Worm (Caenorhabditis elegans) whole organism, young adult: ENCODE measurements around the gene vmo-1.

Experiments
- B0019.2 ChIP-seq: fragments of 200-800 bp; sonication (Bioruptor generic); conservative IDR thresholded peaks from 2 replicates; pipeline ENCODE4 v1.3.6; 2022; ENCODE audit warnings: missing genetic modification reagents, missing genetic modification characterization, missing compliant biosample characterization
- B0035.1 ChIP-seq: sonication (generic microtip); optimal IDR thresholded peaks from 2 replicates; lab custom pipeline; 2016; ENCODE audit warnings: missing genetic modification characterization, mild to moderate bottlenecking, missing compliant biosample characterization, missing genotype, missing genetic modification reagents
- D2030.7 ChIP-seq: fragments of 200-800 bp; sonication (Bioruptor generic); IDR thresholded peaks from 2 replicates; pipeline ENCODE4 v1.3.6; 2022; ENCODE audit warnings: missing genetic modification reagents, missing genetic modification characterization, missing compliant biosample characterization
- F10E7.11 ChIP-seq: sonication (generic microtip); optimal IDR thresholded peaks from 2 replicates; lab custom pipeline; 2017; ENCODE audit warnings: mild to moderate bottlenecking, missing genetic modification characterization, moderate library complexity, missing compliant biosample characterization
- F39B2.1 ChIP-seq: fragments of 200-800 bp; sonication (Bioruptor generic); IDR thresholded peaks from 2 replicates; pipeline ENCODE4 v1.3.6; 2022; ENCODE audit warnings: missing genetic modification reagents, missing genetic modification characterization, missing compliant biosample characterization
- F55B11.4 ChIP-seq: sonication (generic microtip); optimal IDR thresholded peaks from 2 replicates; lab custom pipeline; 2016; ENCODE audit warnings: missing compliant biosample characterization, missing genetic modification characterization, borderline replicate concordance; ENCODE audit not compliant: insufficient read depth
- K11D2.4 ChIP-seq: fragments of 200-800 bp; sonication (Bioruptor generic); IDR thresholded peaks from 2 replicates; pipeline ENCODE4 v1.3.6; 2022; ENCODE audit warnings: missing genetic modification reagents, missing genetic modification characterization, missing compliant biosample characterization
- T26A5.8 ChIP-seq: sonication (generic microtip); optimal IDR thresholded peaks from 2 replicates; lab custom pipeline; 2016; ENCODE audit warnings: missing genetic modification characterization, missing compliant biosample characterization
- Y53F4B.3 ChIP-seq: fragments of 200-800 bp; sonication (Bioruptor generic); IDR thresholded peaks from 2 replicates; pipeline ENCODE4 v1.3.6; 2022; ENCODE audit warnings: missing genetic modification reagents, missing genetic modification characterization, missing compliant biosample characterization
- Y67H2A.10 ChIP-seq: fragments of 200-800 bp; sonication (Bioruptor generic); conservative IDR thresholded peaks from 2 replicates; pipeline ENCODE4 v1.3.6; 2022; ENCODE audit warnings: missing genetic modification reagents, missing genetic modification characterization, missing compliant biosample characterization
- Y79H2A.3 ChIP-seq: fragments of 200-800 bp; sonication (Bioruptor generic); conservative IDR thresholded peaks from 2 replicates; pipeline ENCODE4 v1.3.6; 2022; ENCODE audit warnings: missing genetic modification reagents, missing genetic modification characterization, missing compliant biosample characterization
- Y95B8A.8 ChIP-seq: fragments of 200-800 bp; sonication (Bioruptor generic); IDR thresholded peaks from 2 replicates; pipeline ENCODE4 v1.3.6; 2022; ENCODE audit warnings: missing genetic modification reagents, missing genetic modification characterization, missing compliant biosample characterization
- aptf-3 ChIP-seq: fragments of 200-800 bp; sonication (Bioruptor generic); IDR thresholded peaks from 2 replicates; pipeline ENCODE4 v1.3.6; 2022; ENCODE audit warnings: missing genetic modification characterization, missing compliant biosample characterization
- attf-3 ChIP-seq: fragments of 200-800 bp; sonication (Bioruptor generic); conservative IDR thresholded peaks from 2 replicates; pipeline ENCODE4 v1.3.6; 2022; ENCODE audit warnings: missing genetic modification reagents, missing genetic modification characterization, missing compliant biosample characterization
- ccch-3 ChIP-seq: fragments of 200-800 bp; sonication (Bioruptor generic); optimal IDR thresholded peaks from 2 replicates; lab custom pipeline; 2018; ENCODE audit warnings: mild to moderate bottlenecking, missing genetic modification characterization, missing compliant biosample characterization
- cebp-2 ChIP-seq: fragments of 200-800 bp; sonication (Bioruptor generic); IDR thresholded peaks from 2 replicates; pipeline ENCODE4 v1.3.6; 2022; ENCODE audit warnings: missing genetic modification characterization, missing compliant biosample characterization
- ceh-100 ChIP-seq: fragments of 200-800 bp; sonication (Bioruptor generic); IDR thresholded peaks from 2 replicates; pipeline ENCODE4 v1.3.6; 2022; ENCODE audit warnings: missing genetic modification reagents, missing genetic modification characterization, missing compliant biosample characterization
- egl-18 ChIP-seq: fragments of 200-800 bp; sonication (Bioruptor generic); IDR thresholded peaks from 2 replicates; pipeline ENCODE4 v1.3.6; 2022; ENCODE audit warnings: missing genetic modification reagents, missing genetic modification characterization, missing compliant biosample characterization
- egrh-3 ChIP-seq: fragments of 200-800 bp; sonication (Bioruptor generic); IDR thresholded peaks from 2 replicates; pipeline ENCODE4 v1.3.6; 2022; ENCODE audit warnings: missing genetic modification reagents, missing genetic modification characterization, missing compliant biosample characterization
- him-1 ChIP-seq: sonication (generic microtip); optimal IDR thresholded peaks from 2 replicates; lab custom pipeline; 2016; ENCODE audit warnings: missing genotype, missing genetic modification reagents, missing genetic modification characterization, missing compliant biosample characterization
- hlh-12 ChIP-seq: sonication (generic microtip); optimal IDR thresholded peaks from 2 replicates; lab custom pipeline; 2016; ENCODE audit warnings: missing genetic modification characterization, missing compliant biosample characterization
- hmg-1.2 ChIP-seq: fragments of 200-800 bp; sonication (Bioruptor generic); IDR thresholded peaks from 2 replicates; pipeline ENCODE4 v1.3.6; 2022; ENCODE audit warnings: missing genetic modification reagents, missing genetic modification characterization, missing compliant biosample characterization
- hrde-1 ChIP-seq: sonication (generic microtip); optimal IDR thresholded peaks from 2 replicates; lab custom pipeline; 2016; ENCODE audit warnings: missing genetic modification characterization, mild to moderate bottlenecking, missing compliant biosample characterization, moderate library complexity, missing genotype, missing genetic modification reagents, borderline replicate concordance
- hsf-1 ChIP-seq: fragments of 200-800 bp; sonication (Bioruptor generic); IDR thresholded peaks from 2 replicates; pipeline ENCODE4 v1.3.6; 2022; ENCODE audit warnings: missing genetic modification reagents, missing genetic modification characterization, missing compliant biosample characterization
- lag-1 ChIP-seq: fragments of 200-800 bp; sonication (Bioruptor generic); IDR thresholded peaks from 2 replicates; pipeline ENCODE4 v1.3.6; 2022; ENCODE audit warnings: missing genetic modification reagents, missing genetic modification characterization, missing compliant biosample characterization
- let-526 ChIP-seq: fragments of 200-800 bp; sonication (Bioruptor generic); IDR thresholded peaks from 2 replicates; pipeline ENCODE4 v1.3.6; 2022; ENCODE audit warnings: missing genetic modification reagents, missing genetic modification characterization, missing compliant biosample characterization
- lin-54 ChIP-seq: fragments of 200-800 bp; sonication (Bioruptor generic); optimal IDR thresholded peaks from 2 replicates; lab custom pipeline; 2018; ENCODE audit warnings: mild to moderate bottlenecking, missing genetic modification characterization, missing compliant biosample characterization
- lsl-1 ChIP-seq: fragments of 200-800 bp; sonication (Bioruptor generic); optimal IDR thresholded peaks from 2 replicates; lab custom pipeline; 2018; ENCODE audit warnings: mild to moderate bottlenecking, missing genetic modification characterization, moderate library complexity, missing compliant biosample characterization
- lsy-27 ChIP-seq: sonication (generic microtip); optimal IDR thresholded peaks from 2 replicates; lab custom pipeline; 2017; ENCODE audit warnings: missing genetic modification characterization, mild to moderate bottlenecking, missing compliant biosample characterization, antibody characterized with exemption, missing genotype, borderline replicate concordance; ENCODE audit not compliant: insufficient read depth
- mcd-1 ChIP-seq: fragments of 200-800 bp; sonication (Bioruptor generic); IDR thresholded peaks from 2 replicates; pipeline ENCODE4 v1.3.6; 2022; ENCODE audit warnings: missing genetic modification reagents, missing genetic modification characterization, missing compliant biosample characterization
- nfyb-1 ChIP-seq: fragments of 200-800 bp; sonication (Bioruptor generic); IDR thresholded peaks from 2 replicates; pipeline ENCODE4 v1.3.6; 2022; ENCODE audit warnings: missing genetic modification reagents, missing genetic modification characterization, missing compliant biosample characterization
- rcor-1 ChIP-seq: fragments of 200-800 bp; sonication (Bioruptor generic); IDR thresholded peaks from 2 replicates; pipeline ENCODE4 v1.3.6; 2022; ENCODE audit warnings: missing genetic modification reagents, missing genetic modification characterization, missing compliant biosample characterization
- repo-1 ChIP-seq: sonication (generic microtip); optimal IDR thresholded peaks from 2 replicates; lab custom pipeline; 2017; ENCODE audit warnings: mild to moderate bottlenecking, missing genetic modification characterization, missing compliant biosample characterization
- sea-2 ChIP-seq: fragments of 200-800 bp; sonication (Bioruptor generic); IDR thresholded peaks from 2 replicates; pipeline ENCODE4 v1.3.6; 2022; ENCODE audit warnings: missing genetic modification characterization, missing compliant biosample characterization
- snpc-1.3 ChIP-seq: sonication (generic microtip); optimal IDR thresholded peaks from 2 replicates; lab custom pipeline; 2017; ENCODE audit warnings: missing genetic modification characterization, mild to moderate bottlenecking, missing compliant biosample characterization, antibody characterized with exemption, moderate library complexity, missing genotype, missing genetic modification reagents; ENCODE audit not compliant: insufficient read depth
- snpc-3.4 ChIP-seq: sonication (generic microtip); optimal IDR thresholded peaks from 2 replicates; lab custom pipeline; 2017; ENCODE audit warnings: missing genetic modification characterization, mild to moderate bottlenecking, missing compliant biosample characterization, antibody characterized with exemption, moderate library complexity, missing genotype, missing genetic modification reagents
- xnd-1 ChIP-seq: sonication (generic microtip); optimal IDR thresholded peaks from 2 replicates; lab custom pipeline; 2016; ENCODE audit warnings: missing genotype, missing genetic modification reagents, missing genetic modification characterization, missing compliant biosample characterization
- zfh-2 ChIP-seq: fragments of 200-800 bp; sonication (Bioruptor generic); conservative IDR thresholded peaks from 2 replicates; pipeline ENCODE4 v1.3.6; 2022; ENCODE audit warnings: missing genetic modification reagents, missing genetic modification characterization, missing compliant biosample characterization
- zim-3 ChIP-seq: sonication (generic microtip); optimal IDR thresholded peaks from 2 replicates; lab custom pipeline; 2017; ENCODE audit warnings: mild to moderate bottlenecking, missing genetic modification characterization, moderate library complexity, missing compliant biosample characterization
- ztf-18 ChIP-seq: sonication (generic microtip); optimal IDR thresholded peaks from 2 replicates; lab custom pipeline; 2016; ENCODE audit warnings: missing genotype, mild to moderate bottlenecking, missing genetic modification characterization, missing compliant biosample characterization
- ztf-26 ChIP-seq: sonication (generic microtip); optimal IDR thresholded peaks from 2 replicates; lab custom pipeline; 2017; ENCODE audit warnings: missing genetic modification characterization, missing compliant biosample characterization

vmo-1 gene

ce11 chrV:20552971-20553370 is at the start of gene vmo-1:
Gene vmo-1 (minus strand): TSS chrV:20553071.
- TF ChIP-seq aptf-3 (GFP tag; lab: Robert Waterston, UW), result no peak
- no peak for TF ChIP-seq mcd-1 (GFP tag; lab: Robert Waterston, UW)
- no peak for TF ChIP-seq B0019.2 (GFP tag; lab: Robert Waterston, UW)
- no peak for TF ChIP-seq hsf-1 (GFP tag; lab: Robert Waterston, UW)
- TF ChIP-seq lsy-27 (tag; lab: Kevin White, UChicago), result no peak
- TF ChIP-seq Y95B8A.8 (GFP tag; lab: Robert Waterston, UW), result no peak
- TF ChIP-seq nfyb-1 (GFP tag; lab: Robert Waterston, UW), result no peak
- TF ChIP-seq let-526 (GFP tag; lab: Robert Waterston, UW), result no peak
- TF ChIP-seq zim-3 (tag; lab: Kevin White, UChicago), result no peak
- TF ChIP-seq ztf-18, result no peak
- no peak for TF ChIP-seq hrde-1 (tag; lab: Kevin White, UChicago)
- TF ChIP-seq egl-18, result no peak
- TF ChIP-seq K11D2.4 (GFP tag; lab: Robert Waterston, UW), result no peak
- TF ChIP-seq him-1 (tag; lab: Kevin White, UChicago), result no peak

- TF ChIP-seq D2030.7 (GFP tag; lab: Robert Waterston, UW), result no peak
- TF ChIP-seq lag-1 (GFP tag; lab: Robert Waterston, UW), result 0 out of 2 replicates have a peak, but pooled peaks have one; percentile 75
- TF ChIP-seq egrh-3, result no peak
- TF ChIP-seq hrde-1 (tag; lab: Kevin White, UChicago), result no peak
- TF ChIP-seq B0035.1 (tag; lab: Kevin White, UChicago), result no peak
- no peak for TF ChIP-seq attf-3 (GFP tag; lab: Robert Waterston, UW)
- TF ChIP-seq Y67H2A.10 (GFP tag; lab: Robert Waterston, UW), result no peak
- TF ChIP-seq hsf-1 (GFP tag; lab: Robert Waterston, UW), result no peak
- TF ChIP-seq zfh-2 (GFP tag; lab: Robert Waterston, UW), result peak; percentile 55; the same call in 1 of the 2 replicates
- no peak for TF ChIP-seq F10E7.11 (tag; lab: Kevin White, UChicago)
- no peak for TF ChIP-seq lin-54 (GFP tag; lab: Kevin White, UChicago)
- no peak for TF ChIP-seq ztf-26 (tag; lab: Kevin White, UChicago)
- no peak for TF ChIP-seq hlh-12 (tag; lab: Kevin White, UChicago)
- no peak for TF ChIP-seq snpc-3.4 (tag; lab: Kevin White, UChicago)
- TF ChIP-seq, all 124 proteins: peak for 2
Observed at ce11 chrV:20600704-20601103, 47.8 kb upstream of the vmo-1 start.

ce11 chrV:20599795-20600194 is 46.9 kb upstream of the vmo-1 start, which contains the start of gene col-163:
Gene col-163 (plus strand): TSS chrV:20600095.
- TF ChIP-seq repo-1 (tag; lab: Kevin White, UChicago), result no peak
- TF ChIP-seq rcor-1 (GFP tag; lab: Robert Waterston, UW), result no peak
- no peak for TF ChIP-seq ceh-100 (GFP tag; lab: Robert Waterston, UW)
- TF ChIP-seq nfyb-1 (GFP tag; lab: Robert Waterston, UW), result no peak

ce11 chrV:20597076-20597475 is 44.2 kb upstream of the vmo-1 start, which contains the start of gene F46B3.1:
Gene F46B3.1 (minus strand): TSS chrV:20597176.
- TF ChIP-seq hmg-1.2 (GFP tag; lab: Robert Waterston, UW) (no peak), sea-2 (no peak), hrde-1 (tag; lab: Kevin White, UChicago) (no peak)

ce11 chrV:20595653-20596052 is 42.8 kb upstream of the vmo-1 start, which contains the start of gene F26F2.11:
Gene F26F2.11 (minus strand): TSS chrV:20595753.
- TF ChIP-seq egrh-3 (no peak), lsl-1 (no peak), F55B11.4 (tag; lab: Kevin White, UChicago) (no peak), cebp-2 (GFP tag; lab: Robert Waterston, UW) (no peak), T26A5.8 (tag; lab: Kevin White, UChicago) (no peak), Y79H2A.3 (no peak), xnd-1 (no peak), Y95B8A.8 (GFP tag; lab: Robert Waterston, UW) (no peak), Y53F4B.3 (GFP tag; lab: Robert Waterston, UW) (no peak), F39B2.1 (no peak), Y67H2A.10 (GFP tag; lab: Robert Waterston, UW) (no peak), ccch-3 (GFP tag; lab: Kevin White, UChicago) (no peak), B0035.1 (tag; lab: Kevin White, UChicago) (no peak), snpc-1.3 (tag; lab: Kevin White, UChicago) (no peak)
